Fruit fly (Drosophila melanogaster) whole organism, pupa: ENCODE results near the gene CG34436.

Experiments used
- CG10348 ChIP-seq: fragments of 200-800 bp; sonication (Bioruptor generic); IDR thresholded peaks from 2 replicates; pipeline ENCODE4 v1.3.6; 2022; ENCODE audit warnings: missing biosample characterization, missing genetic modification characterization
- CG12605 ChIP-seq: fragments of 200-800 bp; sonication (Bioruptor generic); IDR thresholded peaks from 2 replicates; pipeline ENCODE4 v1.3.6; 2022; ENCODE audit warnings: missing biosample characterization, missing genetic modification characterization
- CG13204 ChIP-seq: fragments of 200-800 bp; sonication (Bioruptor generic); optimal IDR thresholded peaks from 2 replicates; lab custom pipeline; 2018; ENCODE audit warnings: missing biosample characterization, mild to moderate bottlenecking, missing genetic modification characterization, moderate library complexity
- CG14655 ChIP-seq: fragments of 200-800 bp; sonication (Bioruptor generic); optimal IDR thresholded peaks from 3 replicates; lab custom pipeline; 2017; ENCODE audit warnings: mild to moderate bottlenecking, missing biosample characterization, missing genetic modification reagents, missing genetic modification characterization
- CG17806 ChIP-seq: fragments of 200-800 bp; sonication (Bioruptor generic); optimal IDR thresholded peaks from 2 replicates; lab custom pipeline; 2018; ENCODE audit warnings: missing biosample characterization, mild to moderate bottlenecking, missing genetic modification characterization, moderate library complexity
- CG34367 ChIP-seq: fragments of 200-800 bp; sonication (Bioruptor generic); optimal IDR thresholded peaks from 2 replicates; lab custom pipeline; 2018; ENCODE audit warnings: missing biosample characterization, mild to moderate bottlenecking, missing genetic modification characterization
- CG8301 ChIP-seq: fragments of 200-800 bp; sonication (Bioruptor generic); optimal IDR thresholded peaks from 2 replicates; lab custom pipeline; 2018; ENCODE audit warnings: missing biosample characterization, mild to moderate bottlenecking, missing genetic modification characterization
- EcR ChIP-seq: fragments of 200-800 bp; sonication (Bioruptor generic); optimal IDR thresholded peaks from 3 replicates; lab custom pipeline; 2019; ENCODE audit warnings: missing biosample characterization, missing genetic modification characterization, mild to moderate bottlenecking, moderate library complexity, missing genetic modification reagents
- Pif1B ChIP-seq: fragments of 200-800 bp; sonication (Bioruptor generic); optimal IDR thresholded peaks from 3 replicates; lab custom pipeline; 2016; ENCODE audit warnings: missing biosample characterization, missing genetic modification characterization
- Snoo ChIP-seq: fragments of 200-800 bp; sonication (Bioruptor generic); optimal IDR thresholded peaks from 3 replicates; lab custom pipeline; 2017; ENCODE audit warnings: missing biosample characterization, mild to moderate bottlenecking, missing genetic modification characterization, inconsistent platforms

dm6 chr3R:28236158-28236557, 46.2 kb upstream of the CG34436 start:
- TF ChIP-seq CG34367 (tag; lab: Kevin White, UChicago), result peak; percentile 7
- TF ChIP-seq EcR (GFP tag; lab: Kevin White, UChicago), result no peak
- no peak for TF ChIP-seq CG10348 (GFP tag; lab: Robert Waterston, UW)
- no peak for TF ChIP-seq CG13204 (GFP tag; lab: Kevin White, UChicago)
- no peak for TF ChIP-seq CG12605
- no peak for TF ChIP-seq Pif1B
- no peak for TF ChIP-seq CG8301 (tag; lab: Kevin White, UChicago)
- TF ChIP-seq CG17806, result no peak
- no peak for TF ChIP-seq Snoo (tag; lab: Kevin White, UChicago)
- TF ChIP-seq CG14655 (GFP tag; lab: Kevin White, UChicago), result peak; percentile 26
